Worm (Caenorhabditis elegans) whole organism, early embryonic: ENCODE results near the gene Y60C6A.2.

Source experiments
- B0310.2 ChIP-seq: sonication (generic microtip); optimal IDR thresholded peaks from 2 replicates; lab custom pipeline; 2016; ENCODE audit warnings: mild to moderate bottlenecking, missing genetic modification characterization, missing compliant biosample characterization
- F13C5.2 ChIP-seq: sonication (generic microtip); optimal IDR thresholded peaks from 2 replicates; lab custom pipeline; 2017; ENCODE audit warnings: mild to moderate bottlenecking, missing genetic modification characterization, inconsistent platforms, missing compliant biosample characterization
- aly-1 ChIP-seq: sonication (generic microtip); optimal IDR thresholded peaks from 2 replicates; lab custom pipeline; 2016; ENCODE audit warnings: missing genetic modification characterization, missing compliant biosample characterization
- ama-1 ChIP-seq: fragments of 150-350 bp; optimal IDR thresholded peaks from 2 replicates; lab custom pipeline; 2014
- ceh-13 ChIP-seq: fragments of 200-800 bp; sonication (Bioruptor generic); optimal IDR thresholded peaks from 2 replicates; lab custom pipeline; 2018; ENCODE audit warnings: mild to moderate bottlenecking, missing genetic modification characterization, missing compliant biosample characterization
- ceh-36 ChIP-seq: sonication (generic microtip); optimal IDR thresholded peaks from 2 replicates; lab custom pipeline; 2016; ENCODE audit warnings: missing genetic modification characterization, inconsistent platforms, missing compliant biosample characterization
- ets-7 ChIP-seq: sonication (generic microtip); optimal IDR thresholded peaks from 2 replicates; lab custom pipeline; 2016; ENCODE audit warnings: missing genotype, missing genetic modification characterization, missing compliant biosample characterization
- flt-1 ChIP-seq: fragments of 200-800 bp; sonication (Bioruptor generic); IDR thresholded peaks from 2 replicates; pipeline ENCODE4 v1.3.6; 2022; ENCODE audit warnings: missing genetic modification characterization, missing compliant biosample characterization
- hmbx-1 ChIP-seq: sonication (generic microtip); optimal IDR thresholded peaks from 2 replicates; lab custom pipeline; 2016; ENCODE audit warnings: mild to moderate bottlenecking, missing genetic modification characterization, missing compliant biosample characterization
- hmg-4 ChIP-seq: fragments of 200-800 bp; sonication (Bioruptor generic); optimal IDR thresholded peaks from 2 replicates; lab custom pipeline; 2018; ENCODE audit warnings: mild to moderate bottlenecking, missing genetic modification characterization, missing compliant biosample characterization
- hnd-1 ChIP-seq: sonication (generic microtip); optimal IDR thresholded peaks from 2 replicates; lab custom pipeline; 2016; ENCODE audit warnings: missing genetic modification characterization, missing compliant biosample characterization
- pes-1 ChIP-seq: fragments of 200-800 bp; sonication (Bioruptor generic); IDR thresholded peaks from 2 replicates; pipeline ENCODE4 v1.3.6; 2022; ENCODE audit warnings: missing genetic modification reagents, missing genetic modification characterization, missing compliant biosample characterization
- scrt-1 ChIP-seq: fragments of 200-800 bp; sonication (Bioruptor generic); IDR thresholded peaks from 2 replicates; pipeline ENCODE4 v1.3.6; 2022; ENCODE audit warnings: missing genetic modification characterization, missing compliant biosample characterization
- sea-1 ChIP-seq: fragments of 200-800 bp; sonication (Bioruptor generic); conservative IDR thresholded peaks from 2 replicates; pipeline ENCODE4 v1.3.6; 2022; ENCODE audit warnings: missing genetic modification characterization, missing compliant biosample characterization
- tbx-11 ChIP-seq: fragments of 200-800 bp; sonication (Bioruptor generic); IDR thresholded peaks from 2 replicates; pipeline ENCODE4 v1.3.6; 2022; ENCODE audit warnings: missing genetic modification characterization, missing compliant biosample characterization
- tbx-37 ChIP-seq: fragments of 200-800 bp; sonication (Bioruptor generic); conservative IDR thresholded peaks from 2 replicates; pipeline ENCODE4 v1.3.6; 2022; ENCODE audit warnings: missing genetic modification reagents, missing genetic modification characterization, missing compliant biosample characterization
- tra-4 ChIP-seq: sonication (generic microtip); optimal IDR thresholded peaks from 2 replicates; lab custom pipeline; 2017; ENCODE audit warnings: missing genetic modification characterization, missing compliant biosample characterization

Gene Y60C6A.2

DNA sequence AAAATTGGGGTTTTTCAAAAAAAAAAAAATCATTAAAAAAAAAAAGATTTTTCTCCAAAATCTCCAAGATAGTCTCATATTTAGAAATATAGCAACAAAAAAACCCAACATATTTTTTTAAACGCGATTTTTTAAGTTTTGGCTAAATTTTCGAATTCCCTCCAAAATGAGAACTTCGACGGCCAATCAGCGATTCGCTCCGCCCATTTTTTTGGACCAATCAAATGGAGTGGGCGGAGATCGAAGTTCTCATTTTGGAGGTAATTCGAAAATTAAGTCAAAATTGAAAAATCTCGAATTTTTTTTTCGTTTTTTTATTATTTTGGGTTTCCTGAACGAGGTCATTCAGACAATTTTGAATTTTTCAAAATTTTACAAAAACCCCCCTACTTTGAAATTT is 28.6 kb upstream of the Y60C6A.2 start:
- TF ChIP-seq ceh-13 (GFP tag; lab: Kevin White, UChicago) (no peak), tra-4 (no peak), pes-1 (no peak), tbx-37 (no peak), sea-1 (GFP tag; lab: Robert Waterston, UW) (no peak), hmg-4 (GFP tag; lab: Kevin White, UChicago) (no peak), flt-1 (no peak), ets-7 (tag; lab: Kevin White, UChicago) (no peak)

- no peak for TF ChIP-seq pes-1
- no peak for TF ChIP-seq B0310.2
- TF ChIP-seq ets-7 (tag; lab: Kevin White, UChicago): no peak
- TF ChIP-seq F13C5.2 (tag; lab: Kevin White, UChicago): no peak
- no peak for TF ChIP-seq hmbx-1 (tag; lab: Kevin White, UChicago)
- peak; percentile 54 for TF ChIP-seq hmg-4 (GFP tag; lab: Kevin White, UChicago)
Observed at ce11 chrV:4810653-4811052, 25.4 kb upstream of the Y60C6A.2 start.

DNA sequence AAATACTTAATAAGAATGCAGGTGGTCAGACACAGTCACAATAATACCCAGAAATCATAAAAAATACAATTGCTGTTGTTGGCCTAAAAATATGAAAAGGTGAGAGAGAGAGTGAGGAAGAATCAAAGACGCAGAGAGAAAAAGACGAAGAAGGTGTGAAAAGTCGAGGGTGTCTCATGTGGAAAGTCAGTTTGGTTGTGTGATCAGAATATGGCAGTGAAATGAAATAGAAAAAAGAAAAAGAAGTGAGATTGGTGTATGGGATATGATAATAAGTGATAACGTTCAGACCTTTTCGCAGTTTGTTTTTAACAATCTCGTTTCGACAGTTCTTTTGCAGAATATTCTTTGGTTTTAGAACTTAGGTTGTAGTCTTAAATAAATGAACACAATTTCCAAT is 21.6 kb upstream of the Y60C6A.2 start:
- TF ChIP-seq ceh-36 (no peak), scrt-1 (GFP tag; lab: Robert Waterston, UW) (no peak), tbx-37 (no peak), ama-1 (no peak)

DNA sequence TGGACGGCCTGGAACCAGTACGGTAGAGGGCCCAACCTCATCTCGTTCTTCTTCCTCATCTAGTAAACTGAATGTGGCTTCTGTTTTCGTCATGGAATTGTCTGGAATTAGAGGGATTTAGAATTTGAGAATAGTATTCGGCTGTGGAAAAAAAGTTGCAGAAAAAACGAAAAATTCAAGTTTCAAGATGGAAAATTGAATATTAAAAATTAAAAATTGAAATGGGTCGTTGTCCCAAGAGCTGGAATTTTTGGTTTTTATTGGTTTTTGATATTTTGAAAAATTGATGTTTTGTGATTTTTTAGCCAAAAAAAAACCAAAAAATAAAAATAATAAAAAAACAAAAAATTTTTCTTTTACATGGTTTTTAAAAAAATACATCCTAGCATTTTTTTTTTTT is 20.6 kb upstream of the Y60C6A.2 start, which contains the start of gene R02F11.3:
Gene R02F11.3 (minus strand): TSS at position 101 of the 400 bp plus-strand sequence.
- TF ChIP-seq sea-1 (GFP tag; lab: Robert Waterston, UW) (no peak), ceh-36 (no peak), ets-7 (tag; lab: Kevin White, UChicago) (no peak), pes-1 (no peak), ama-1 (no peak), hmg-4 (GFP tag; lab: Kevin White, UChicago) (no peak), hnd-1 (tag; lab: Kevin White, UChicago) (no peak), tbx-37 (no peak), hmbx-1 (tag; lab: Kevin White, UChicago) (no peak), ceh-13 (GFP tag; lab: Kevin White, UChicago) (no peak), F13C5.2 (tag; lab: Kevin White, UChicago) (no peak)

ce11 chrV:4801943-4802342 is 16.7 kb upstream of the Y60C6A.2 start:
- TF ChIP-seq aly-1: no peak
- no peak for TF ChIP-seq ets-7 (tag; lab: Kevin White, UChicago)
- no peak for TF ChIP-seq pes-1
- no peak for TF ChIP-seq hmbx-1 (tag; lab: Kevin White, UChicago)
- no peak for TF ChIP-seq ama-1
- TF ChIP-seq scrt-1 (GFP tag; lab: Robert Waterston, UW): no peak

ce11 chrV:4800794-4801193 is 15.6 kb upstream of the Y60C6A.2 start, which contains the start of gene R02F11.1:
TSS of gene R02F11.1 (plus strand) at chrV:4801094.
- TF ChIP-seq ceh-36: no peak
- TF ChIP-seq hmbx-1 (tag; lab: Kevin White, UChicago): no peak
- TF ChIP-seq hnd-1 (tag; lab: Kevin White, UChicago): no peak
- TF ChIP-seq tbx-11 (GFP tag; lab: Robert Waterston, UW): no peak
- no peak for TF ChIP-seq flt-1
- TF ChIP-seq F13C5.2 (tag; lab: Kevin White, UChicago): no peak
- TF ChIP-seq pes-1: no peak
- no peak for TF ChIP-seq hmg-4 (GFP tag; lab: Kevin White, UChicago)
- no peak for TF ChIP-seq B0310.2
- TF ChIP-seq ama-1: no peak

DNA sequence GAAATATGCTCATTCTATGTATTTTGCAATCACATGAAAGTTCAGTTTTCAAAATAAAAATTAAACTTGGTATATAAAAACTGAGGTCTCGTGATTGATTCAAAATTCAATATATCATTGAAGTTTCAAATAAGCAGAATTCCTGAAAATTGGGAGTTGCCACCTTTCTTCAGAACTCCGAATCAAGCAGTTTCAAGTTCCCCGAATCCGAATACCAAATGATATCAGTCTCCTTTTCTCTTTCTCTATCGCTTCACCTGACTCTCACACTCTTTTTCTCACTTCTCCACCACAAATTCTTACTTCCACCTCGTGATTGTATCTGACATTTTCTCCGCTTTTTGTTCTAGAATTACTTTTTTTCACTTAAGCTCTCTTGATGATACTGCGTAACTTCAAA is 9.1 kb upstream of the Y60C6A.2 start, which contains the start of gene R02F11.2:
Gene R02F11.2 (plus strand): TSS at position 292 of the 400 bp plus-strand sequence.
- TF ChIP-seq sea-1 (GFP tag; lab: Robert Waterston, UW) (no peak), B0310.2 (no peak), aly-1 (no peak), tbx-11 (GFP tag; lab: Robert Waterston, UW) (no peak), F13C5.2 (tag; lab: Kevin White, UChicago) (no peak), scrt-1 (GFP tag; lab: Robert Waterston, UW) (no peak), hnd-1 (tag; lab: Kevin White, UChicago) (no peak), flt-1 (no peak), ceh-13 (GFP tag; lab: Kevin White, UChicago) (no peak), pes-1 (no peak), hmbx-1 (tag; lab: Kevin White, UChicago) (no peak), ceh-36 (no peak), ets-7 (tag; lab: Kevin White, UChicago) (no peak), tra-4 (no peak), tbx-37 (no peak), ama-1 (no peak), hmg-4 (GFP tag; lab: Kevin White, UChicago) (no peak)

ce11 chrV:4791569-4791968 is 6.3 kb upstream of the Y60C6A.2 start, which contains the start of gene R02F11.11:
TSS of gene R02F11.11 (plus strand) at chrV:4791869.
- no peak for TF ChIP-seq ets-7 (tag; lab: Kevin White, UChicago)
- TF ChIP-seq pes-1: no peak
- TF ChIP-seq tbx-11 (GFP tag; lab: Robert Waterston, UW): no peak

- TF ChIP-seq sea-1 (GFP tag; lab: Robert Waterston, UW): no peak
- TF ChIP-seq hnd-1 (tag; lab: Kevin White, UChicago): no peak
- TF ChIP-seq B0310.2: no peak
- TF ChIP-seq F13C5.2 (tag; lab: Kevin White, UChicago): no peak
- no peak for TF ChIP-seq hmg-4 (GFP tag; lab: Kevin White, UChicago)
- TF ChIP-seq pes-1: no peak
- no peak for TF ChIP-seq tbx-11 (GFP tag; lab: Robert Waterston, UW)
- TF ChIP-seq ceh-36: no peak
- no peak for TF ChIP-seq ets-7 (tag; lab: Kevin White, UChicago)
- no peak for TF ChIP-seq ama-1
- no peak for TF ChIP-seq tra-4
- no peak for TF ChIP-seq flt-1
- TF ChIP-seq hmbx-1 (tag; lab: Kevin White, UChicago): no peak
- TF ChIP-seq scrt-1 (GFP tag; lab: Robert Waterston, UW): no peak
- TF ChIP-seq tbx-37: no peak
- no peak for TF ChIP-seq ceh-13 (GFP tag; lab: Kevin White, UChicago)
- TF ChIP-seq aly-1: no peak
Observed at ce11 chrV:4790368-4790767, 5.1 kb upstream of the Y60C6A.2 start, which contains the start of gene R02F11.12. TSS of gene R02F11.12 (plus strand) at chrV:4790668.
